Fruit fly (Drosophila melanogaster): ENCODE data around the gene grp.

grp gene

dm6 chr2L:16709693-16710092 lies 29.8 kb downstream of the grp start (continued):
- TF ChIP-seq Asciz (GFP tag; optimal IDR thresholded peaks at IDR 0.05) (no peak), tgo (GFP tag; IDR thresholded peaks at IDR 0.05) (peak; percentile 78), CG2129 (GFP tag; IDR thresholded peaks at IDR 0.05; ENCODE audit: partially characterized antibody) (no peak), HHEX (GFP tag; optimal IDR thresholded peaks at IDR 0.05) (no peak), CG12942 (GFP tag; optimal IDR thresholded peaks at IDR 0.05) (peak; percentile 44), CG6654 (GFP tag; optimal IDR thresholded peaks at IDR 0.05) (no peak), B-H1 (GFP tag; IDR thresholded peaks at IDR 0.05) (no peak), nau (GFP tag; optimal IDR thresholded peaks at IDR 0.05) (no peak), Mad (GFP tag; optimal IDR thresholded peaks at IDR 0.05) (no peak), Sin3A (optimal IDR thresholded peaks at IDR 0.05) (no peak), CrebB (tag; optimal IDR thresholded peaks at IDR 0.05) (peak; percentile 0), Blimp-1 (GFP tag; optimal IDR thresholded peaks at IDR 0.05) (no peak), zfh1 (GFP tag; IDR thresholded peaks at IDR 0.05) (peak; percentile 80), CG42726 (GFP tag; IDR thresholded peaks at IDR 0.05; ENCODE audit: partially characterized antibody) (no peak), CG8765 (GFP tag; IDR thresholded peaks at IDR 0.05) (no peak), gem (tag; optimal IDR thresholded peaks at IDR 0.05) (peak; percentile 89), CG12391 (tag; optimal IDR thresholded peaks at IDR 0.05) (peak; percentile 85), CG15601 (tag; optimal IDR thresholded peaks at IDR 0.05) (peak; percentile 39), Myb (GFP tag; optimal IDR thresholded peaks at IDR 0.05) (no peak), HmgD (GFP tag; optimal IDR thresholded peaks at IDR 0.05) (no peak), Dll (GFP tag; IDR thresholded peaks at IDR 0.05; ENCODE audit: partially characterized antibody) (no peak), CG9609 (GFP tag; optimal IDR thresholded peaks at IDR 0.05) (no peak), nom (GFP tag; optimal IDR thresholded peaks at IDR 0.05) (no peak), rib (GFP tag; IDR thresholded peaks at IDR 0.05) (no peak), CG10267 (tag; optimal IDR thresholded peaks at IDR 0.05) (peak; percentile 22), eyg (GFP tag; optimal IDR thresholded peaks at IDR 0.05) (no peak), corto (GFP tag; optimal IDR thresholded peaks at IDR 0.05) (no peak), CG9727 (GFP tag; optimal IDR thresholded peaks at IDR 0.05) (peak; percentile 60), CG11247 (GFP tag; IDR thresholded peaks at IDR 0.05) (peak; percentile 64), CG31388 (GFP tag; optimal IDR thresholded peaks at IDR 0.05) (no peak), CG8359 (GFP tag; optimal IDR thresholded peaks at IDR 0.05; ENCODE audit: borderline replicate concordance) (no peak), tap (tag; optimal IDR thresholded peaks at IDR 0.05) (no peak), CG18476 (GFP tag; optimal IDR thresholded peaks at IDR 0.05) (peak; percentile 52), NC2β (GFP tag; optimal IDR thresholded peaks at IDR 0.05) (no peak), Mrtf (GFP tag; IDR thresholded peaks at IDR 0.05) (peak; percentile 69; the same call in 2 of the 3 replicates), CG12769 (tag; optimal IDR thresholded peaks at IDR 0.05) (peak; percentile 18), CG17612 (GFP tag; IDR thresholded peaks at IDR 0.05) (no peak), Ssrp (tag; optimal IDR thresholded peaks at IDR 0.05) (peak; percentile 72), CG7271 (tag; optimal IDR thresholded peaks at IDR 0.05) (no peak), CG2712 (tag; optimal IDR thresholded peaks at IDR 0.05) (no peak), CG12299 (tag; optimal IDR thresholded peaks at IDR 0.05) (peak; percentile 10), CG32532 (GFP tag; IDR thresholded peaks at IDR 0.05) (no peak), wdn (GFP tag; IDR thresholded peaks at IDR 0.05) (peak; percentile 31; the same call in 1 of the 2 replicates), Spps (tag; optimal IDR thresholded peaks at IDR 0.05) (no peak), HLHmδ (GFP tag; optimal IDR thresholded peaks at IDR 0.05) (no peak), ac (GFP tag; optimal IDR thresholded peaks at IDR 0.05) (no peak), ATbp (GFP tag; optimal IDR thresholded peaks at IDR 0.05) (peak; percentile 60), nmo (GFP tag; optimal IDR thresholded peaks at IDR 0.05) (peak; percentile 74), sisA (GFP tag; IDR thresholded peaks at IDR 0.05) (peak; percentile 84), CG31365 (tag; optimal IDR thresholded peaks at IDR 0.05) (no peak), CG18764 (GFP tag; optimal IDR thresholded peaks at IDR 0.05) (no peak)
